Worm (Caenorhabditis elegans) whole organism, early embryonic: ENCODE measurements around the gene srj-4.

Experiments
- B0310.2 ChIP-seq: sonication (generic microtip); optimal IDR thresholded peaks from 2 replicates; lab custom pipeline; 2016; ENCODE audit warnings: mild to moderate bottlenecking, missing genetic modification characterization, missing compliant biosample characterization
- F13C5.2 ChIP-seq: sonication (generic microtip); optimal IDR thresholded peaks from 2 replicates; lab custom pipeline; 2017; ENCODE audit warnings: mild to moderate bottlenecking, missing genetic modification characterization, inconsistent platforms, missing compliant biosample characterization
- aly-1 ChIP-seq: sonication (generic microtip); optimal IDR thresholded peaks from 2 replicates; lab custom pipeline; 2016; ENCODE audit warnings: missing genetic modification characterization, missing compliant biosample characterization
- ama-1 ChIP-seq: fragments of 150-350 bp; optimal IDR thresholded peaks from 2 replicates; lab custom pipeline; 2014
- ceh-13 ChIP-seq: fragments of 200-800 bp; sonication (Bioruptor generic); optimal IDR thresholded peaks from 2 replicates; lab custom pipeline; 2018; ENCODE audit warnings: mild to moderate bottlenecking, missing genetic modification characterization, missing compliant biosample characterization
- ceh-36 ChIP-seq: sonication (generic microtip); optimal IDR thresholded peaks from 2 replicates; lab custom pipeline; 2016; ENCODE audit warnings: missing genetic modification characterization, inconsistent platforms, missing compliant biosample characterization
- ets-7 ChIP-seq: sonication (generic microtip); optimal IDR thresholded peaks from 2 replicates; lab custom pipeline; 2016; ENCODE audit warnings: missing genotype, missing genetic modification characterization, missing compliant biosample characterization
- flt-1 ChIP-seq: fragments of 200-800 bp; sonication (Bioruptor generic); IDR thresholded peaks from 2 replicates; pipeline ENCODE4 v1.3.6; 2022; ENCODE audit warnings: missing genetic modification characterization, missing compliant biosample characterization
- hmbx-1 ChIP-seq: sonication (generic microtip); optimal IDR thresholded peaks from 2 replicates; lab custom pipeline; 2016; ENCODE audit warnings: mild to moderate bottlenecking, missing genetic modification characterization, missing compliant biosample characterization
- hmg-4 ChIP-seq: fragments of 200-800 bp; sonication (Bioruptor generic); optimal IDR thresholded peaks from 2 replicates; lab custom pipeline; 2018; ENCODE audit warnings: mild to moderate bottlenecking, missing genetic modification characterization, missing compliant biosample characterization
- hnd-1 ChIP-seq: sonication (generic microtip); optimal IDR thresholded peaks from 2 replicates; lab custom pipeline; 2016; ENCODE audit warnings: missing genetic modification characterization, missing compliant biosample characterization
- pes-1 ChIP-seq: fragments of 200-800 bp; sonication (Bioruptor generic); IDR thresholded peaks from 2 replicates; pipeline ENCODE4 v1.3.6; 2022; ENCODE audit warnings: missing genetic modification reagents, missing genetic modification characterization, missing compliant biosample characterization
- scrt-1 ChIP-seq: fragments of 200-800 bp; sonication (Bioruptor generic); IDR thresholded peaks from 2 replicates; pipeline ENCODE4 v1.3.6; 2022; ENCODE audit warnings: missing genetic modification characterization, missing compliant biosample characterization
- sea-1 ChIP-seq: fragments of 200-800 bp; sonication (Bioruptor generic); conservative IDR thresholded peaks from 2 replicates; pipeline ENCODE4 v1.3.6; 2022; ENCODE audit warnings: missing genetic modification characterization, missing compliant biosample characterization
- tbx-11 ChIP-seq: fragments of 200-800 bp; sonication (Bioruptor generic); IDR thresholded peaks from 2 replicates; pipeline ENCODE4 v1.3.6; 2022; ENCODE audit warnings: missing genetic modification characterization, missing compliant biosample characterization
- tbx-37 ChIP-seq: fragments of 200-800 bp; sonication (Bioruptor generic); conservative IDR thresholded peaks from 2 replicates; pipeline ENCODE4 v1.3.6; 2022; ENCODE audit warnings: missing genetic modification reagents, missing genetic modification characterization, missing compliant biosample characterization
- tra-4 ChIP-seq: sonication (generic microtip); optimal IDR thresholded peaks from 2 replicates; lab custom pipeline; 2017; ENCODE audit warnings: missing genetic modification characterization, missing compliant biosample characterization

Gene srj-4

ce11 chrV:12197748-12198147, 34.7 kb downstream of the srj-4 start:
- no peak for TF ChIP-seq aly-1 (tag; lab: Kevin White, UChicago)
- TF ChIP-seq hnd-1 (tag; lab: Kevin White, UChicago): no peak
- no peak for TF ChIP-seq F13C5.2 (tag; lab: Kevin White, UChicago)
- TF ChIP-seq tbx-11 (GFP tag; lab: Robert Waterston, UW): no peak
- no peak for TF ChIP-seq scrt-1 (GFP tag; lab: Robert Waterston, UW)
- no peak for TF ChIP-seq hmbx-1 (tag; lab: Kevin White, UChicago)
- no peak for TF ChIP-seq flt-1 (GFP tag; lab: Robert Waterston, UW)
- TF ChIP-seq tra-4: no peak
- no peak for TF ChIP-seq sea-1 (GFP tag; lab: Robert Waterston, UW)
- no peak for TF ChIP-seq tbx-37 (GFP tag; lab: Robert Waterston, UW)
- TF ChIP-seq hmg-4: no peak
- TF ChIP-seq ceh-36 (tag; lab: Kevin White, UChicago): no peak
- no peak for TF ChIP-seq ets-7 (tag; lab: Kevin White, UChicago)
- no peak for TF ChIP-seq pes-1
- TF ChIP-seq ama-1 (lab: Kevin White, UChicago): no peak

- TF ChIP-seq F13C5.2 (tag; lab: Kevin White, UChicago): no peak
- no peak for TF ChIP-seq ceh-36 (tag; lab: Kevin White, UChicago)
- TF ChIP-seq scrt-1 (GFP tag; lab: Robert Waterston, UW): no peak
- TF ChIP-seq aly-1 (tag; lab: Kevin White, UChicago): no peak
- no peak for TF ChIP-seq ceh-13 (GFP tag; lab: Kevin White, UChicago)
- no peak for TF ChIP-seq tbx-11 (GFP tag; lab: Robert Waterston, UW)
- no peak for TF ChIP-seq ama-1 (lab: Kevin White, UChicago)
- no peak for TF ChIP-seq pes-1
- no peak for TF ChIP-seq B0310.2 (tag; lab: Kevin White, UChicago)
- TF ChIP-seq hmg-4: no peak
- TF ChIP-seq hnd-1 (tag; lab: Kevin White, UChicago): no peak
- TF ChIP-seq ets-7 (tag; lab: Kevin White, UChicago): no peak
- no peak for TF ChIP-seq tra-4
- TF ChIP-seq hmbx-1 (tag; lab: Kevin White, UChicago): no peak
These were observed 35.5 kb downstream of the srj-4 start, which contains the start of gene lon-3 for ce11 chrV:12198545-12198944. lon-3 (minus strand) TSS chrV:12198645.

ce11 chrV:12199474-12199873, 36.5 kb downstream of the srj-4 start:
- TF ChIP-seq hmg-4 (no peak), flt-1 (GFP tag; lab: Robert Waterston, UW) (no peak), B0310.2 (tag; lab: Kevin White, UChicago) (no peak), sea-1 (GFP tag; lab: Robert Waterston, UW) (no peak), ceh-36 (tag; lab: Kevin White, UChicago) (no peak), ceh-13 (GFP tag; lab: Kevin White, UChicago) (no peak), aly-1 (tag; lab: Kevin White, UChicago) (no peak), pes-1 (no peak), tbx-37 (GFP tag; lab: Robert Waterston, UW) (no peak), tra-4 (no peak), hmbx-1 (tag; lab: Kevin White, UChicago) (no peak), scrt-1 (GFP tag; lab: Robert Waterston, UW) (no peak), ets-7 (tag; lab: Kevin White, UChicago) (no peak), F13C5.2 (tag; lab: Kevin White, UChicago) (no peak), ama-1 (lab: Kevin White, UChicago) (no peak)

ce11 chrV:12208678-12209077, 45.7 kb downstream of the srj-4 start:
- TF ChIP-seq F13C5.2 (tag; lab: Kevin White, UChicago) (no peak), hmbx-1 (tag; lab: Kevin White, UChicago) (no peak), tbx-37 (GFP tag; lab: Robert Waterston, UW) (no peak), hnd-1 (tag; lab: Kevin White, UChicago) (no peak)

ce11 chrV:12209951-12210350, 46.9 kb downstream of the srj-4 start:
- TF ChIP-seq tra-4: no peak
- no peak for TF ChIP-seq pes-1
- no peak for TF ChIP-seq B0310.2 (tag; lab: Kevin White, UChicago)
- TF ChIP-seq flt-1 (GFP tag; lab: Robert Waterston, UW): no peak

ce11 chrV:12211090-12211489, 48.1 kb downstream of the srj-4 start:
- TF ChIP-seq flt-1 (GFP tag; lab: Robert Waterston, UW): no peak
- TF ChIP-seq ama-1 (lab: Kevin White, UChicago): no peak
- TF ChIP-seq pes-1: no peak
- TF ChIP-seq B0310.2 (tag; lab: Kevin White, UChicago): no peak
- TF ChIP-seq sea-1 (GFP tag; lab: Robert Waterston, UW): no peak
- no peak for TF ChIP-seq scrt-1 (GFP tag; lab: Robert Waterston, UW)
- TF ChIP-seq ceh-36 (tag; lab: Kevin White, UChicago): no peak
- no peak for TF ChIP-seq tbx-37 (GFP tag; lab: Robert Waterston, UW)
- TF ChIP-seq ets-7 (tag; lab: Kevin White, UChicago): no peak
- no peak for TF ChIP-seq tbx-11 (GFP tag; lab: Robert Waterston, UW)

ce11 chrV:12213027-12213426, 50.0 kb downstream of the srj-4 start, which contains the start of gene vab-8:
vab-8 (plus strand) TSS chrV:12213327.
- TF ChIP-seq tbx-37 (GFP tag; lab: Robert Waterston, UW): no peak
- TF ChIP-seq aly-1 (tag; lab: Kevin White, UChicago): no peak
- TF ChIP-seq hmbx-1 (tag; lab: Kevin White, UChicago): no peak
- TF ChIP-seq ets-7 (tag; lab: Kevin White, UChicago): no peak
- no peak for TF ChIP-seq tra-4
- no peak for TF ChIP-seq scrt-1 (GFP tag; lab: Robert Waterston, UW)
- TF ChIP-seq sea-1 (GFP tag; lab: Robert Waterston, UW): no peak
- TF ChIP-seq hnd-1 (tag; lab: Kevin White, UChicago): no peak
- TF ChIP-seq hmg-4: no peak
- TF ChIP-seq pes-1: no peak
